Worm (Caenorhabditis elegans) whole organism, young adult: Measurements from ENCODE around the gene nep-21.

Source experiments
- B0261.1 ChIP-seq: sonication (generic microtip); optimal IDR thresholded peaks from 2 replicates; lab custom pipeline; 2016; ENCODE audit warnings: mild to moderate bottlenecking, missing genetic modification characterization, moderate library complexity, missing compliant biosample characterization
- C06A6.2 ChIP-seq: fragments of 200-800 bp; sonication (Bioruptor generic); conservative IDR thresholded peaks from 2 replicates; pipeline ENCODE4 v1.3.6; 2022; ENCODE audit warnings: missing genetic modification characterization, missing compliant biosample characterization
- D2030.7 ChIP-seq: fragments of 200-800 bp; sonication (Bioruptor generic); IDR thresholded peaks from 2 replicates; pipeline ENCODE4 v1.3.6; 2022; ENCODE audit warnings: missing genetic modification reagents, missing genetic modification characterization, missing compliant biosample characterization
- F10E7.11 ChIP-seq: sonication (generic microtip); optimal IDR thresholded peaks from 2 replicates; lab custom pipeline; 2017; ENCODE audit warnings: mild to moderate bottlenecking, missing genetic modification characterization, moderate library complexity, missing compliant biosample characterization
- F33H1.4 ChIP-seq: fragments of 200-800 bp; sonication (Bioruptor generic); IDR thresholded peaks from 2 replicates; pipeline ENCODE4 v1.3.6; 2022; ENCODE audit warnings: missing genetic modification reagents, missing genetic modification characterization, missing compliant biosample characterization
- F49E8.2 ChIP-seq: sonication (generic microtip); optimal IDR thresholded peaks from 3 replicates; lab custom pipeline; 2017; ENCODE audit warnings: missing genetic modification characterization, mild to moderate bottlenecking, missing compliant biosample characterization, antibody characterized with exemption, moderate library complexity; ENCODE audit not compliant: insufficient read depth
- T26A5.8 ChIP-seq: sonication (generic microtip); optimal IDR thresholded peaks from 2 replicates; lab custom pipeline; 2016; ENCODE audit warnings: missing genetic modification characterization, missing compliant biosample characterization
- Y53G8AR.9 ChIP-seq: fragments of 200-800 bp; sonication (Bioruptor generic); conservative IDR thresholded peaks from 2 replicates; pipeline ENCODE4 v1.3.6; 2022; ENCODE audit warnings: missing genetic modification reagents, missing genetic modification characterization, missing compliant biosample characterization
- Y79H2A.3 ChIP-seq: fragments of 200-800 bp; sonication (Bioruptor generic); conservative IDR thresholded peaks from 2 replicates; pipeline ENCODE4 v1.3.6; 2022; ENCODE audit warnings: missing genetic modification reagents, missing genetic modification characterization, missing compliant biosample characterization
- ZK185.1 ChIP-seq: sonication (generic microtip); optimal IDR thresholded peaks from 2 replicates; lab custom pipeline; 2016; ENCODE audit warnings: mild to moderate bottlenecking, missing genetic modification characterization, missing compliant biosample characterization; ENCODE audit not compliant: poor library complexity, severe bottlenecking
- akir-1 ChIP-seq: fragments of 200-800 bp; sonication (Bioruptor generic); optimal IDR thresholded peaks from 2 replicates; lab custom pipeline; 2018; ENCODE audit warnings: mild to moderate bottlenecking, missing genetic modification characterization, moderate library complexity, missing compliant biosample characterization
- ama-1 ChIP-seq, 3 experiments: fragments of 150-350 bp in 1 of 3; sonication (generic microtip) in 2 of 3; optimal IDR thresholded peaks; 2 replicates each; lab custom pipeline; 2014 to 2018; ENCODE audit warnings: missing biosample characterization in 2 of 3, missing genetic modification characterization in 2 of 3, missing genetic modification reagents in 2 of 3
- aptf-2 ChIP-seq: fragments of 200-800 bp; sonication (Bioruptor generic); conservative IDR thresholded peaks from 2 replicates; pipeline ENCODE4 v1.3.6; 2022; ENCODE audit warnings: missing genetic modification reagents, missing genetic modification characterization, missing compliant biosample characterization
- aptf-3 ChIP-seq: fragments of 200-800 bp; sonication (Bioruptor generic); IDR thresholded peaks from 2 replicates; pipeline ENCODE4 v1.3.6; 2022; ENCODE audit warnings: missing genetic modification characterization, missing compliant biosample characterization
- ceh-27 ChIP-seq: fragments of 200-800 bp; sonication (Bioruptor generic); optimal IDR thresholded peaks from 2 replicates; lab custom pipeline; 2018; ENCODE audit warnings: mild to moderate bottlenecking, missing genetic modification characterization, moderate library complexity, missing compliant biosample characterization
- ceh-40 ChIP-seq: fragments of 200-800 bp; sonication (Bioruptor generic); IDR thresholded peaks from 2 replicates; pipeline ENCODE4 v1.3.6; 2022; ENCODE audit warnings: missing genetic modification characterization, missing compliant biosample characterization
- die-1 ChIP-seq: sonication (generic microtip); optimal IDR thresholded peaks from 2 replicates; lab custom pipeline; 2016; ENCODE audit warnings: missing genotype, mild to moderate bottlenecking, missing genetic modification characterization, missing compliant biosample characterization
- dpff-1 ChIP-seq: sonication (generic microtip); optimal IDR thresholded peaks from 2 replicates; lab custom pipeline; 2017; ENCODE audit warnings: mild to moderate bottlenecking, missing genetic modification characterization, missing compliant biosample characterization
- ets-4 ChIP-seq: fragments of 200-800 bp; sonication (Bioruptor generic); optimal IDR thresholded peaks from 2 replicates; lab custom pipeline; 2018; ENCODE audit warnings: mild to moderate bottlenecking, missing genetic modification characterization, missing compliant biosample characterization
- gei-17 ChIP-seq: fragments of 200-800 bp; sonication (Bioruptor generic); optimal IDR thresholded peaks from 2 replicates; lab custom pipeline; 2018; ENCODE audit warnings: mild to moderate bottlenecking, missing genetic modification characterization, missing compliant biosample characterization
- lin-26 ChIP-seq: fragments of 200-800 bp; sonication (Bioruptor generic); IDR thresholded peaks from 2 replicates; pipeline ENCODE4 v1.3.6; 2022; ENCODE audit warnings: missing genetic modification reagents, missing genetic modification characterization, missing compliant biosample characterization
- lin-54 ChIP-seq: fragments of 200-800 bp; sonication (Bioruptor generic); optimal IDR thresholded peaks from 2 replicates; lab custom pipeline; 2018; ENCODE audit warnings: mild to moderate bottlenecking, missing genetic modification characterization, missing compliant biosample characterization
- lir-1 ChIP-seq: fragments of 200-800 bp; sonication (Bioruptor generic); conservative IDR thresholded peaks from 2 replicates; pipeline ENCODE4 v1.3.6; 2022; ENCODE audit warnings: missing genetic modification reagents, missing genetic modification characterization, missing compliant biosample characterization
- mel-28 ChIP-seq: sonication (generic microtip); optimal IDR thresholded peaks from 2 replicates; lab custom pipeline; 2016; ENCODE audit warnings: borderline replicate concordance, mild to moderate bottlenecking, missing genetic modification characterization, missing compliant biosample characterization
- mes-4 ChIP-seq: sonication (generic microtip); optimal IDR thresholded peaks from 2 replicates; lab custom pipeline; 2016; ENCODE audit warnings: missing genotype, missing genetic modification characterization, missing compliant biosample characterization
- nfya-2 ChIP-seq: fragments of 200-800 bp; sonication (Bioruptor generic); IDR thresholded peaks from 2 replicates; pipeline ENCODE4 v1.3.6; 2022; ENCODE audit warnings: missing genetic modification reagents, missing genetic modification characterization, missing compliant biosample characterization
- nfyb-1 ChIP-seq: fragments of 200-800 bp; sonication (Bioruptor generic); IDR thresholded peaks from 2 replicates; pipeline ENCODE4 v1.3.6; 2022; ENCODE audit warnings: missing genetic modification reagents, missing genetic modification characterization, missing compliant biosample characterization
- nhr-27 ChIP-seq: fragments of 200-800 bp; sonication (Bioruptor generic); optimal IDR thresholded peaks from 2 replicates; lab custom pipeline; 2018; ENCODE audit warnings: mild to moderate bottlenecking, missing genetic modification characterization, moderate library complexity, missing compliant biosample characterization
- nhr-90 ChIP-seq: sonication (generic microtip); optimal IDR thresholded peaks from 2 replicates; lab custom pipeline; 2016; ENCODE audit warnings: missing genotype, mild to moderate bottlenecking, missing genetic modification characterization, missing compliant biosample characterization
- pha-4 ChIP-seq: fragments of 150-350 bp; sonication (generic microtip); optimal IDR thresholded peaks from 2 replicates; lab custom pipeline; 2014; ENCODE audit warnings: missing biosample characterization, missing genetic modification reagents, missing genetic modification characterization
- rcor-1 ChIP-seq: fragments of 200-800 bp; sonication (Bioruptor generic); IDR thresholded peaks from 2 replicates; pipeline ENCODE4 v1.3.6; 2022; ENCODE audit warnings: missing genetic modification reagents, missing genetic modification characterization, missing compliant biosample characterization
- sdz-38 ChIP-seq: sonication (generic microtip); optimal IDR thresholded peaks from 2 replicates; lab custom pipeline; 2016; ENCODE audit warnings: missing genotype, missing genetic modification characterization, missing compliant biosample characterization
- snpc-1.3 ChIP-seq: sonication (generic microtip); optimal IDR thresholded peaks from 2 replicates; lab custom pipeline; 2017; ENCODE audit warnings: missing genetic modification characterization, mild to moderate bottlenecking, missing compliant biosample characterization, antibody characterized with exemption, moderate library complexity, missing genotype, missing genetic modification reagents; ENCODE audit not compliant: insufficient read depth
- snpc-4 ChIP-seq, 5 experiments: fragments of 150-350 bp in 1 of 5; sonication (generic microtip) in 4 of 5; optimal IDR thresholded peaks; 2 replicates each; lab custom pipeline; 2014 to 2018; ENCODE audit warnings: missing genetic modification characterization in 5 of 5, missing biosample characterization in 3 of 5, antibody characterized with exemption in 2 of 5, mild to moderate bottlenecking in 2 of 5, missing compliant biosample characterization in 2 of 5, missing genotype in 2 of 5, moderate library complexity in 2 of 5, missing genetic modification reagents in 1 of 5
- tbp1 ChIP-seq: fragments of 200-800 bp; sonication (Bioruptor generic); optimal IDR thresholded peaks from 2 replicates; lab custom pipeline; 2018; ENCODE audit warnings: mild to moderate bottlenecking, missing genetic modification characterization, missing compliant biosample characterization
- tlf-1 ChIP-seq: fragments of 200-800 bp; sonication (Bioruptor generic); optimal IDR thresholded peaks from 2 replicates; lab custom pipeline; 2018; ENCODE audit warnings: mild to moderate bottlenecking, missing genetic modification characterization, missing compliant biosample characterization
- ztf-22 ChIP-seq: fragments of 200-800 bp; sonication (Bioruptor generic); optimal IDR thresholded peaks from 2 replicates; lab custom pipeline; 2018; ENCODE audit warnings: mild to moderate bottlenecking, missing genetic modification characterization, moderate library complexity, missing compliant biosample characterization
- ztf-3 ChIP-seq: fragments of 200-800 bp; sonication (Bioruptor generic); optimal IDR thresholded peaks from 2 replicates; lab custom pipeline; 2018; ENCODE audit warnings: mild to moderate bottlenecking, missing genetic modification characterization, missing compliant biosample characterization
- ztf-6 ChIP-seq: fragments of 200-800 bp; sonication (Bioruptor generic); IDR thresholded peaks from 2 replicates; pipeline ENCODE4 v1.3.6; 2022; ENCODE audit warnings: missing genetic modification reagents, missing genetic modification characterization, missing compliant biosample characterization

nep-21 gene

DNA sequence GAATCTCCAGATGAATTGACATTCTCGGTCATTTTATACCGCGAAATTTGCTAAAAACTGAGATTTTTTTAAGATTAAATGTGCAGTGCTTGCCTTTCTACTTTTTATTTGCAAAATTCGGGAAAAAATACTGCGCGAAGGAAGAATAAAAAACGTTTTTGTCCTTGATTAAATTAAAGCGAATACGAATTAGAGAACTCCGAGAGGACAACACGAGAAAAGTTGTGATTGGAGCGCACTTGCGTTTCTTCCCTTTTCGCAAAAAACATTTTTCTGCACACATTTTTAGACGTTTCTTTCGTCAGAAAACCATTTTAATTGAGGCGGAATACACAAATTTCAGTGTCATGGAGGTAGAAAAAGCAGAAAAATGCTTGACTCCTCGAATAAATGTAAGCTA lies 40.8 kb downstream of the nep-21 start, which contains the start of the genes trm-1 and ints-2 (continued):
- TF ChIP-seq ama-1 (optimal IDR thresholded peaks at IDR 0.05; lab: Kevin White, UChicago) (no peak), ama-1 (GFP tag; optimal IDR thresholded peaks at IDR 0.05; lab: Kevin White, UChicago) (no peak), ZK185.1 (tag; lab: Kevin White, UChicago) (peak; percentile 27), akir-1 (no peak), C06A6.2 (GFP tag; lab: Robert Waterston, UW) (no peak), ceh-40 (no peak), Y53G8AR.9 (GFP tag; lab: Robert Waterston, UW) (no peak), F33H1.4 (GFP tag; lab: Robert Waterston, UW) (peak; percentile 21; the same call in 1 of the 2 replicates), tlf-1 (GFP tag; lab: Kevin White, UChicago) (no peak), Y79H2A.3 (GFP tag; lab: Robert Waterston, UW) (no peak), snpc-4 (GFP tag; optimal IDR thresholded peaks at IDR 0.05; lab: Kevin White, UChicago) (no peak), snpc-4 (tag; optimal IDR thresholded peaks at IDR 0.05; lab: Kevin White, UChicago) (peak in 1 of 4 experiments; percentile 45), T26A5.8 (tag; lab: Kevin White, UChicago) (no peak), nhr-90 (tag; lab: Kevin White, UChicago) (no peak), ets-4 (GFP tag; lab: Kevin White, UChicago) (no peak), aptf-2 (GFP tag; lab: Robert Waterston, UW) (no peak), snpc-1.3 (tag; lab: Kevin White, UChicago) (no peak), nfyb-1 (GFP tag; lab: Robert Waterston, UW) (no peak), nfya-2 (GFP tag; lab: Robert Waterston, UW) (no peak), lin-26 (GFP tag; lab: Robert Waterston, UW) (no peak), mes-4 (tag; lab: Kevin White, UChicago) (no peak)

DNA sequence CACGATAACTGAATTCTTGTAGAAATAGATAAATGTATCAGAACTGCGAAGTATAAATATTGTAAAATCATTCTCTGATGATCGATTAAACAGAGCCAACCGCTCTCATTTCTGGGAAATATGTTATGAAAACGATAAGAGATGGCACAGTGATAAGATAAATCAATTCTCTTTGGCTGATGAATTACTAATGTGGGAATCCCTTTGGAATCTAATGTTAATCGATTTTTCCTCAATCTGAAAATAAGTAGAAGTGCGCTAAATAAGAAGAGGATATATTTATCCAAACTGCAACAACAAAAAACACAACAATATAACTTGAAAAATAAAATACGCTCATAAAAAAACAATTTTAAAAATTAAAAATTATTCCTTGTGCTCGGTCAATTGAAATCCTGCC lies 43.4 kb downstream of the nep-21 start, which contains the start of gene cest-2.3:
Gene cest-2.3 (minus strand): TSS at position 101 of the 400 bp plus-strand sequence.
- no peak for TF ChIP-seq nhr-27 (tag; lab: Kevin White, UChicago)
- TF ChIP-seq F33H1.4 (GFP tag; lab: Robert Waterston, UW): no peak
- no peak for TF ChIP-seq B0261.1 (tag; lab: Kevin White, UChicago)
- no peak for TF ChIP-seq tbp1 (GFP tag; lab: Kevin White, UChicago)
- TF ChIP-seq D2030.7 (GFP tag; lab: Robert Waterston, UW): no peak
- TF ChIP-seq F10E7.11 (tag; lab: Kevin White, UChicago): no peak
- TF ChIP-seq ztf-22: no peak
- no peak for TF ChIP-seq sdz-38
- no peak for TF ChIP-seq ztf-6 (GFP tag; lab: Robert Waterston, UW)
- TF ChIP-seq rcor-1 (GFP tag; lab: Robert Waterston, UW): no peak
- TF ChIP-seq lin-54 (GFP tag; lab: Kevin White, UChicago): no peak
- no peak for TF ChIP-seq ets-4 (GFP tag; lab: Kevin White, UChicago)
- no peak for TF ChIP-seq ztf-3
- no peak for TF ChIP-seq gei-17 (GFP tag; lab: Kevin White, UChicago)
- no peak for TF ChIP-seq dpff-1 (tag; lab: Kevin White, UChicago)
- no peak for TF ChIP-seq die-1 (tag; lab: Kevin White, UChicago)
- TF ChIP-seq mel-28 (tag; lab: Kevin White, UChicago): no peak

- no peak for TF ChIP-seq lir-1
- no peak for TF ChIP-seq F49E8.2 (tag; lab: Kevin White, UChicago)
- no peak for TF ChIP-seq aptf-3
- no peak for TF ChIP-seq mes-4 (tag; lab: Kevin White, UChicago)
- no peak for TF ChIP-seq ets-4 (GFP tag; lab: Kevin White, UChicago)
- no peak for TF ChIP-seq tbp1 (GFP tag; lab: Kevin White, UChicago)
- TF ChIP-seq ceh-27 (GFP tag; lab: Kevin White, UChicago): no peak
- TF ChIP-seq pha-4 (tag; lab: Kevin White, UChicago): no peak
Measured at ce11 chrV:14179947-14180346, 46.3 kb downstream of the nep-21 start, which contains the start of gene ZC376.8. Gene ZC376.8, plus strand, starts transcription at chrV:14180247.
